Fruit fly (Drosophila melanogaster) whole organism, prepupa: ENCODE measurements around the gene sac.

ENCODE experiments used
- CG11902 ChIP-seq: fragments of 200-800 bp; sonication (Bioruptor generic); optimal IDR thresholded peaks from 3 replicates; lab custom pipeline; 2016; ENCODE audit warnings: missing biosample characterization, missing genetic modification characterization
- Hr4 ChIP-seq: fragments of 200-800 bp; sonication (Bioruptor generic); optimal IDR thresholded peaks from 3 replicates; lab custom pipeline; 2016; ENCODE audit warnings: missing biosample characterization, missing genetic modification characterization

DNA sequence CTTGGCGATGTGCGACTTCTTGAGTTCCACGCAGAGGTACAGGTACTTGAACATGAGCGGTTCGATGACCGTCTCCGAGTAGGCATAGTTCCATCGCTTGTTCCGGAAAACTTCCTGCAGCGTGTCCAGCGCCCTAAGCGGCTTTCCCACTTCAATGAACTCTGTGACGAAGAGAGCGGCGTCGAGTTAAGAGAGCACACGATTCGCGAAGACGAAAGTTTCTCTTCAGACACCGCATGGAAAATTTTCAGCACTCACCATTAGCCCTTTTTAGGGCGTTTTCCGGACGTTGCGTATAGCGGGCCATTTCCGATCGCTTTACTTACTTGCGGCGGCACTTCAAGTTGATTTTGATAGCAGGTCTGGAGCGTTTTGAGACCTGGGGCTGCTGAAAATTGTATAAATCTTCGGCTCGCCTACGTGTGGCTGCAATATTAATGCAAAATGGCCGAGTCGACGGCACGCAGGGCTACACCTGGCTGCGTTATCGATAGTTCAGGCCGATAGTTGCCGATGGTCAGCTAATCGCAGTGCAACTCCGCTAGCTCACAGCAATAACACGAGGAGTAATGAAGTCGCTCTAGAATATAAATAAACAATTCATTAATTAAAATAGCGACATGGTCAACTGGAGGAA, 47.1 kb upstream of the sac start, which contains the start of the genes eIF3a and CG1074:
- TF ChIP-seq Hr4 (GFP tag; lab: Kevin White, UChicago) (no peak), CG11902 (GFP tag; lab: Kevin White, UChicago) (no peak)
